Worm (Caenorhabditis elegans) whole organism, young adult: ENCODE data around the gene F47D12.3.
"Not testable (repeated sequence)": the region's sequence is repeated elsewhere in the genome, so short reads cannot be mapped to it uniquely, and the experiment has no call there.

Experiments used
- F55B11.4 ChIP-seq: sonication (generic microtip); optimal IDR thresholded peaks from 2 replicates; lab custom pipeline; 2016; ENCODE audit warnings: missing compliant biosample characterization, missing genetic modification characterization, borderline replicate concordance; ENCODE audit not compliant: insufficient read depth
- cebp-1 ChIP-seq, 2 experiments: fragments of 200-800 bp in 1 of 2; sonication (Bioruptor generic) in 1 of 2; sonication (generic microtip) in 1 of 2; IDR thresholded peaks in 1 of 2; optimal IDR thresholded peaks in 1 of 2; 2 replicates each; pipeline versions ENCODE4 v1.3.6 to Lab custom; 2017 to 2022; ENCODE audit warnings: missing compliant biosample characterization in 2 of 2, missing genetic modification characterization in 2 of 2, mild to moderate bottlenecking in 1 of 2, missing genetic modification reagents in 1 of 2, moderate library complexity in 1 of 2
- dpff-1 ChIP-seq: sonication (generic microtip); optimal IDR thresholded peaks from 2 replicates; lab custom pipeline; 2017; ENCODE audit warnings: mild to moderate bottlenecking, missing genetic modification characterization, missing compliant biosample characterization
- let-607 ChIP-seq, 2 experiments: fragments of 200-800 bp in 1 of 2; sonication (Bioruptor generic) in 1 of 2; sonication (generic microtip) in 1 of 2; optimal IDR thresholded peaks; 2 replicates each; lab custom pipeline; 2016 to 2018; ENCODE audit warnings: mild to moderate bottlenecking in 2 of 2, missing compliant biosample characterization in 2 of 2, missing genetic modification characterization in 2 of 2, moderate library complexity in 2 of 2, missing genotype in 1 of 2
- nhr-90 ChIP-seq: sonication (generic microtip); optimal IDR thresholded peaks from 2 replicates; lab custom pipeline; 2016; ENCODE audit warnings: missing genotype, mild to moderate bottlenecking, missing genetic modification characterization, missing compliant biosample characterization
- repo-1 ChIP-seq: sonication (generic microtip); optimal IDR thresholded peaks from 2 replicates; lab custom pipeline; 2017; ENCODE audit warnings: mild to moderate bottlenecking, missing genetic modification characterization, missing compliant biosample characterization
- unc-130 ChIP-seq: sonication (generic microtip); optimal IDR thresholded peaks from 2 replicates; lab custom pipeline; 2016; ENCODE audit warnings: missing genetic modification reagents, missing genetic modification characterization, missing compliant biosample characterization
- unc-62 ChIP-seq: fragments of 150-350 bp; optimal IDR thresholded peaks from 2 replicates; lab custom pipeline; 2014; ENCODE audit warnings: missing biosample characterization, missing genetic modification reagents, missing genetic modification characterization

DNA sequence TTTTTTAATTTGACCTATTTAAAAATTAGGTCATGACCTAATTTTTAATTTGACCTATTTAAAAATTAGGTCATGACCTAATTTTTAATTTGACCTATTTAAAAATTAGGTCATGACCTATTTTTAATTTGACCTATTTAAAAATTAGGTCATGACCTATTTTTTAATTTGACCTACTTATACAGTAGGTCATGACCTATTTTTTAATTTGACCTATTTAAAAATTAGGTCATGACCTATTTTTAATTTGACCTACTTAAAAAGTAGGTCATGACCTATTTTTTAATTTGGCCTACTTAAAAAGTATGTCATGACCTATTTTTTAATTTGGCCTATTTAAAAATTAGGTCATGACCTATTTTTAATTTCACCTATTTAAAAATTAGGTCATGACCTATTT lies 39.5 kb downstream of the F47D12.3 start:
- not testable (repeated sequence) for TF ChIP-seq unc-62 (GFP tag; lab: Kevin White, UChicago); unc-130 (GFP tag; lab: Kevin White, UChicago); repo-1 (tag; lab: Kevin White, UChicago); F55B11.4 (tag; lab: Kevin White, UChicago); nhr-90 (tag; lab: Kevin White, UChicago); dpff-1; cebp-1 (GFP tag; IDR thresholded peaks at IDR 0.05; lab: Robert Waterston, UW); cebp-1 (tag; optimal IDR thresholded peaks at IDR 0.05; lab: Kevin White, UChicago); let-607 (tag; optimal IDR thresholded peaks at IDR 0.05; lab: Kevin White, UChicago)
